Fruit fly (Drosophila melanogaster) whole organism, embryonic: ENCODE measurements around the gene wls.

Experiments used
- Atf-2 ChIP-seq: fragments of 200-800 bp; sonication (Bioruptor generic); optimal IDR thresholded peaks from 2 replicates; lab custom pipeline; 2016; ENCODE audit warnings: missing biosample characterization, missing genetic modification characterization
- CG1024 ChIP-seq: fragments of 200-800 bp; sonication (Bioruptor generic); IDR thresholded peaks from 2 replicates; pipeline ENCODE4 v1.3.6; 2022; ENCODE audit warnings: missing biosample characterization, missing genetic modification characterization
- CG10267 ChIP-seq: fragments of 200-800 bp; sonication (Bioruptor generic); optimal IDR thresholded peaks from 2 replicates; lab custom pipeline; 2018; ENCODE audit warnings: missing biosample characterization, mild to moderate bottlenecking, missing genetic modification characterization, moderate library complexity
- CG10462 ChIP-seq: fragments of 200-800 bp; sonication (Bioruptor generic); optimal IDR thresholded peaks from 2 replicates; lab custom pipeline; 2016; ENCODE audit warnings: missing biosample characterization, missing genetic modification characterization
- CG11695 ChIP-seq: fragments of 200-800 bp; sonication (Bioruptor generic); IDR thresholded peaks from 3 replicates; pipeline ENCODE4 v1.3.6; 2022; ENCODE audit warnings: missing biosample characterization, missing genetic modification characterization
- CG12659 ChIP-seq: fragments of 200-800 bp; sonication (Bioruptor generic); optimal IDR thresholded peaks from 3 replicates; lab custom pipeline; 2017; ENCODE audit warnings: mild to moderate bottlenecking, missing biosample characterization, missing genetic modification reagents, missing genetic modification characterization
- CG15479 ChIP-seq: fragments of 200-800 bp; sonication (Bioruptor generic); optimal IDR thresholded peaks from 3 replicates; lab custom pipeline; 2019; ENCODE audit warnings: missing biosample characterization, mild to moderate bottlenecking, missing genetic modification characterization, moderate library complexity
- CG1602 ChIP-seq: fragments of 200-800 bp; sonication (Bioruptor generic); optimal IDR thresholded peaks from 3 replicates; lab custom pipeline; 2016; ENCODE audit warnings: missing biosample characterization, missing genetic modification characterization
- CG3065 ChIP-seq: fragments of 200-800 bp; sonication (Bioruptor generic); optimal IDR thresholded peaks from 2 replicates; lab custom pipeline; 2016; ENCODE audit warnings: missing biosample characterization, missing genetic modification characterization
- CG32767 ChIP-seq: fragments of 200-800 bp; sonication (Bioruptor generic); IDR thresholded peaks from 2 replicates; pipeline ENCODE4 v1.3.6; 2022; ENCODE audit warnings: missing biosample characterization, missing genetic modification characterization
- CG3847 ChIP-seq: fragments of 200-800 bp; sonication (Bioruptor generic); IDR thresholded peaks from 2 replicates; pipeline ENCODE4 v1.3.6; 2022; ENCODE audit warnings: missing biosample characterization, missing genetic modification characterization
- CG4730 ChIP-seq: fragments of 200-800 bp; sonication (Bioruptor generic); IDR thresholded peaks from 2 replicates; pipeline ENCODE4 v1.3.6; 2022; ENCODE audit warnings: missing biosample characterization, missing genetic modification characterization
- CG5953 ChIP-seq: fragments of 200-800 bp; sonication (Bioruptor generic); IDR thresholded peaks from 2 replicates; pipeline ENCODE4 v1.3.6; 2022; ENCODE audit warnings: missing biosample characterization, missing genetic modification characterization
- CG6272 ChIP-seq: fragments of 200-800 bp; sonication (Bioruptor generic); IDR thresholded peaks from 2 replicates; pipeline ENCODE4 v1.3.6; 2022; ENCODE audit warnings: missing biosample characterization, missing genetic modification characterization
- CG8478 ChIP-seq: fragments of >200 bp; optimal IDR thresholded peaks from 2 replicates; lab custom pipeline; 2018
- CG9727 ChIP-seq: fragments of 200-800 bp; sonication (Bioruptor generic); optimal IDR thresholded peaks from 3 replicates; lab custom pipeline; 2017; ENCODE audit warnings: missing biosample characterization, mild to moderate bottlenecking, missing genetic modification characterization
- CG9797 ChIP-seq: fragments of 200-800 bp; sonication (Bioruptor generic); optimal IDR thresholded peaks from 3 replicates; lab custom pipeline; 2018; ENCODE audit warnings: missing biosample characterization, mild to moderate bottlenecking, missing genetic modification characterization
- CkIIα-i1 ChIP-seq: fragments of 200-800 bp; sonication (Bioruptor generic); IDR thresholded peaks from 2 replicates; pipeline ENCODE4 v1.3.6; 2022; ENCODE audit warnings: missing biosample characterization, missing genetic modification characterization
- D19B ChIP-seq: fragments of 200-800 bp; sonication (Bioruptor generic); optimal IDR thresholded peaks from 2 replicates; lab custom pipeline; 2017; ENCODE audit warnings: missing biosample characterization, mild to moderate bottlenecking, missing genetic modification characterization
- Dll ChIP-seq: fragments of 200-800 bp; sonication (Bioruptor generic); IDR thresholded peaks from 4 replicates; pipeline ENCODE4 v1.3.6; 2022; ENCODE audit warnings: missing biosample characterization, missing genetic modification characterization; ENCODE audit not compliant: partially characterized antibody
- Eip74EF ChIP-seq, 2 experiments: fragments of 200-800 bp in 1 of 2; fragments of >200 bp in 1 of 2; sonication (Bioruptor generic) in 1 of 2; optimal IDR thresholded peaks; 2 replicates each; lab custom pipeline; 2017 to 2019; ENCODE audit warnings: missing biosample characterization in 2 of 2, missing genetic modification characterization in 2 of 2, mild to moderate bottlenecking in 1 of 2, moderate library complexity in 1 of 2
- Fer3 ChIP-seq: fragments of 200-800 bp; sonication (Bioruptor generic); optimal IDR thresholded peaks from 2 replicates; lab custom pipeline; 2018; ENCODE audit warnings: missing biosample characterization, mild to moderate bottlenecking, missing genetic modification characterization, moderate library complexity
- Gsc ChIP-seq: fragments of 200-800 bp; sonication (Bioruptor generic); IDR thresholded peaks from 2 replicates; pipeline ENCODE4 v1.3.6; 2022; ENCODE audit warnings: missing biosample characterization, missing genetic modification characterization
- Lpt ChIP-seq: fragments of >200 bp; optimal IDR thresholded peaks from 2 replicates; lab custom pipeline; 2018; ENCODE audit warnings: missing biosample characterization, missing genetic modification characterization
- Mad ChIP-seq: fragments of 200-800 bp; sonication (Bioruptor generic); optimal IDR thresholded peaks from 2 replicates; lab custom pipeline; 2016; ENCODE audit warnings: missing biosample characterization, missing genetic modification characterization
- NC2α ChIP-seq: fragments of 200-800 bp; sonication (Bioruptor generic); optimal IDR thresholded peaks from 2 replicates; lab custom pipeline; 2016; ENCODE audit warnings: missing biosample characterization, missing genetic modification characterization
- NC2β ChIP-seq: fragments of 200-800 bp; sonication (Bioruptor generic); optimal IDR thresholded peaks from 2 replicates; lab custom pipeline; 2016; ENCODE audit warnings: missing biosample characterization, missing genetic modification characterization
- Oaz ChIP-seq: fragments of 200-800 bp; sonication (Bioruptor generic); IDR thresholded peaks from 2 replicates; pipeline ENCODE4 v1.3.6; 2022; ENCODE audit warnings: missing biosample characterization, missing genetic modification characterization
- Oli ChIP-seq: fragments of 200-800 bp; sonication (Bioruptor generic); optimal IDR thresholded peaks from 2 replicates; lab custom pipeline; 2018; ENCODE audit warnings: missing biosample characterization, mild to moderate bottlenecking, missing genetic modification characterization, moderate library complexity
- Poxn ChIP-seq: fragments of 200-800 bp; sonication (Bioruptor generic); IDR thresholded peaks from 2 replicates; pipeline ENCODE4 v1.3.6; 2022; ENCODE audit warnings: missing biosample characterization, missing genetic modification characterization
- Side ChIP-seq: fragments of 200-800 bp; sonication (Bioruptor generic); optimal IDR thresholded peaks from 2 replicates; lab custom pipeline; 2016; ENCODE audit warnings: missing biosample characterization, missing genetic modification characterization
- Six4 ChIP-seq: fragments of 200-800 bp; sonication (Bioruptor generic); optimal IDR thresholded peaks from 2 replicates; lab custom pipeline; 2016; ENCODE audit warnings: missing biosample characterization, missing genetic modification characterization
- Ssrp ChIP-seq: fragments of 200-800 bp; sonication (Bioruptor generic); optimal IDR thresholded peaks from 2 replicates; lab custom pipeline; 2018; ENCODE audit warnings: missing biosample characterization, mild to moderate bottlenecking, missing genetic modification characterization, moderate library complexity
- ase ChIP-seq: fragments of 200-800 bp; sonication (Bioruptor generic); IDR thresholded peaks from 3 replicates; pipeline ENCODE4 v1.3.6; 2022; ENCODE audit warnings: missing biosample characterization, missing genetic modification characterization
- bsh ChIP-seq, 2 experiments: fragments of 200-800 bp; sonication (Bioruptor generic); optimal IDR thresholded peaks; 2 replicates each; lab custom pipeline; 2017 to 2018; ENCODE audit warnings: mild to moderate bottlenecking in 2 of 2, missing biosample characterization in 2 of 2, missing genetic modification characterization in 2 of 2, moderate library complexity in 1 of 2
- ci ChIP-seq: fragments of 200-800 bp; sonication (Bioruptor generic); IDR thresholded peaks from 3 replicates; pipeline ENCODE4 v1.3.6; 2022; ENCODE audit warnings: missing biosample characterization, missing genetic modification characterization
- dimm ChIP-seq: fragments of 200-800 bp; sonication (Bioruptor generic); IDR thresholded peaks from 2 replicates; pipeline ENCODE4 v1.3.6; 2022; ENCODE audit warnings: missing biosample characterization, missing genetic modification characterization
- dpn ChIP-seq, 2 experiments: fragments of 200-800 bp; sonication (Bioruptor generic); optimal IDR thresholded peaks; 3 replicates each; lab custom pipeline; 2016; ENCODE audit warnings: missing biosample characterization in 2 of 2, missing genetic modification characterization in 2 of 2
- esg ChIP-seq: fragments of 200-800 bp; sonication (Bioruptor generic); conservative IDR thresholded peaks from 2 replicates; pipeline ENCODE4 v1.3.6; 2022; ENCODE audit warnings: missing biosample characterization, missing genetic modification characterization
- gce ChIP-seq: fragments of 200-800 bp; sonication (Bioruptor generic); IDR thresholded peaks from 3 replicates; pipeline ENCODE4 v1.3.6; 2022; ENCODE audit warnings: missing biosample characterization, missing genetic modification characterization
- gt ChIP-seq: fragments of 200-800 bp; sonication (Bioruptor generic); IDR thresholded peaks from 2 replicates; pipeline ENCODE4 v1.3.6; 2022; ENCODE audit warnings: missing biosample characterization, missing genetic modification characterization
- klu ChIP-seq: fragments of 200-800 bp; sonication (Bioruptor generic); IDR thresholded peaks from 2 replicates; pipeline ENCODE4 v1.3.6; 2022; ENCODE audit warnings: missing biosample characterization, missing genetic modification characterization
- lbe ChIP-seq: fragments of 200-800 bp; sonication (Bioruptor generic); optimal IDR thresholded peaks from 2 replicates; lab custom pipeline; 2016; ENCODE audit warnings: missing biosample characterization, mild to moderate bottlenecking, missing genetic modification characterization
- luna ChIP-seq: fragments of 200-800 bp; sonication (Bioruptor generic); optimal IDR thresholded peaks from 2 replicates; lab custom pipeline; 2016; ENCODE audit warnings: missing biosample characterization, missing genetic modification characterization
- oc ChIP-seq: fragments of 200-800 bp; sonication (Bioruptor generic); optimal IDR thresholded peaks from 2 replicates; lab custom pipeline; 2018; ENCODE audit warnings: missing biosample characterization, mild to moderate bottlenecking, missing genetic modification characterization, moderate library complexity
- pnt ChIP-seq: fragments of 200-800 bp; sonication (Bioruptor generic); optimal IDR thresholded peaks from 3 replicates; lab custom pipeline; 2016; ENCODE audit warnings: missing biosample characterization, missing genetic modification characterization
- sc ChIP-seq, 3 experiments: fragments of >200 bp in 2 of 3; fragments of 200-800 bp in 1 of 3; sonication (Bioruptor generic) in 1 of 3; optimal IDR thresholded peaks; 2 replicates in 2 of 3; 3 replicates in 1 of 3; lab custom pipeline; 2017; ENCODE audit warnings: mild to moderate bottlenecking in 1 of 3, missing biosample characterization in 1 of 3, missing genetic modification characterization in 1 of 3, missing genetic modification reagents in 1 of 3
- sob ChIP-seq: fragments of 200-800 bp; sonication (Bioruptor generic); IDR thresholded peaks from 2 replicates; pipeline ENCODE4 v1.3.6; 2022; ENCODE audit warnings: missing biosample characterization, missing genetic modification characterization
- stwl ChIP-seq: fragments of 200-800 bp; sonication (Bioruptor generic); optimal IDR thresholded peaks from 3 replicates; lab custom pipeline; 2018; ENCODE audit warnings: missing biosample characterization, mild to moderate bottlenecking, missing genetic modification characterization, moderate library complexity
- tll ChIP-seq, 2 experiments: fragments of 200-800 bp in 1 of 2; fragments of >200 bp in 1 of 2; sonication (Bioruptor generic) in 1 of 2; optimal IDR thresholded peaks; 2 replicates each; lab custom pipeline; 2017 to 2019; ENCODE audit warnings: missing biosample characterization in 2 of 2, missing genetic modification characterization in 2 of 2, mild to moderate bottlenecking in 1 of 2, moderate library complexity in 1 of 2
- wdn ChIP-seq: fragments of 200-800 bp; sonication (Bioruptor generic); IDR thresholded peaks from 2 replicates; pipeline ENCODE4 v1.3.6; 2022; ENCODE audit warnings: missing biosample characterization, missing genetic modification characterization

Gene wls

dm6 chr3L:11120419-11120958, 48.9 kb downstream of the wls start, which contains the start of the genes FoxK and mRpL2 (continued):
- TF ChIP-seq dpn (GFP tag; optimal IDR thresholded peaks at IDR 0.05; lab: Kevin White, UChicago) (no peak), CG1602 (GFP tag; lab: Kevin White, UChicago) (no peak), pnt (GFP tag; lab: Kevin White, UChicago) (no peak), klu (GFP tag; lab: Robert Waterston, UW) (no peak), CG12659 (GFP tag; lab: Kevin White, UChicago) (peak; percentile 43), CG11695 (0 out of 3 replicates have a peak, but pooled peaks have one; percentile 21), D19B (GFP tag; lab: Kevin White, UChicago) (no peak), Eip74EF (GFP tag; optimal IDR thresholded peaks at IDR 0.05; lab: Kevin White, UChicago) (no peak), Oli (tag; lab: Kevin White, UChicago) (no peak), CG32767 (peak; percentile 82), CG4730 (no peak), luna (GFP tag; lab: Kevin White, UChicago) (no peak), dimm (no peak), CG5953 (no peak), gt (no peak), lbe (GFP tag; lab: Kevin White, UChicago) (peak; percentile 74), CkIIα-i1 (GFP tag; lab: Robert Waterston, UW) (no peak), Poxn (GFP tag; lab: Robert Waterston, UW) (no peak), CG9797 (GFP tag; lab: Kevin White, UChicago) (peak; percentile 54), CG9727 (GFP tag; lab: Kevin White, UChicago) (no peak), ci (GFP tag; lab: Robert Waterston, UW) (peak; percentile 52), NC2β (no peak), esg (GFP tag; lab: Robert Waterston, UW) (no peak), stwl (tag; lab: Kevin White, UChicago) (peak; percentile 83), tll (GFP tag; optimal IDR thresholded peaks at IDR 0.05; lab: Kevin White, UChicago) (no peak), gce (no peak), Lpt (GFP tag; lab: Kevin White, UChicago) (no peak), ase (GFP tag; lab: Robert Waterston, UW) (no peak), Mad (no peak), NC2α (GFP tag; lab: Kevin White, UChicago) (no peak), CG15479 (GFP tag; lab: Kevin White, UChicago) (no peak), CG8478 (no peak), CG1024 (no peak), Atf-2 (no peak), Side (GFP tag; lab: Kevin White, UChicago) (no peak), Ssrp (no peak), Fer3 (no peak), CG3065 (GFP tag; lab: Kevin White, UChicago) (peak; percentile 79), sc (optimal IDR thresholded peaks at IDR 0.05; lab: Kevin White, UChicago) (no peak), sc (GFP tag; optimal IDR thresholded peaks at IDR 0.05; lab: Kevin White, UChicago) (no peak), bsh (GFP tag; optimal IDR thresholded peaks at IDR 0.05; lab: Kevin White, UChicago) (peak in 1 of 2 experiments; percentile 94), Six4 (GFP tag; lab: Kevin White, UChicago) (no peak), CG10267 (tag; lab: Kevin White, UChicago) (peak; percentile 39), CG6272 (no peak), CG10462 (GFP tag; lab: Kevin White, UChicago) (no peak), wdn (GFP tag; lab: Robert Waterston, UW) (no peak), Dll (GFP tag; lab: Robert Waterston, UW) (0 out of 4 replicates have a peak, but pooled peaks have one; percentile 40), sob (GFP tag; lab: Robert Waterston, UW) (no peak), Gsc (no peak), oc (tag; lab: Kevin White, UChicago) (no peak), Oaz (GFP tag; lab: Robert Waterston, UW) (no peak), CG3847 (peak; percentile 63; the same call in 1 of the 2 replicates)
